Fruit fly (Drosophila melanogaster) whole organism, embryonic: ENCODE results near the gene MED15.
A peak's percentile ranks its signal among the peaks of the same experiment; 100 is the strongest.

Source experiments
- Aef1 ChIP-seq: fragments of 200-800 bp; sonication (Bioruptor generic); IDR thresholded peaks from 3 replicates; pipeline ENCODE4 v1.3.6; 2022; ENCODE audit warnings: missing biosample characterization, missing genetic modification characterization
- Antp ChIP-seq: fragments of 200-800 bp; sonication (Bioruptor generic); optimal IDR thresholded peaks from 3 replicates; lab custom pipeline; 2016; ENCODE audit warnings: missing biosample characterization, missing genetic modification characterization
- Awh ChIP-seq: fragments of 200-800 bp; sonication (Bioruptor generic); IDR thresholded peaks from 2 replicates; pipeline ENCODE4, ENCODE4 v1.3.6; 2022; ENCODE audit warnings: missing biosample characterization, missing genetic modification characterization
- CG11085 ChIP-seq: fragments of 200-800 bp; sonication (Bioruptor generic); IDR thresholded peaks from 2 replicates; pipeline ENCODE4 v1.3.6; 2022; ENCODE audit warnings: missing biosample characterization, missing genetic modification characterization
- CG12299 ChIP-seq: fragments of 200-800 bp; sonication (Bioruptor generic); optimal IDR thresholded peaks from 2 replicates; lab custom pipeline; 2018; ENCODE audit warnings: missing biosample characterization, mild to moderate bottlenecking, missing genetic modification characterization
- CG12769 ChIP-seq: fragments of 200-800 bp; sonication (Bioruptor generic); optimal IDR thresholded peaks from 2 replicates; lab custom pipeline; 2019; ENCODE audit warnings: missing biosample characterization, mild to moderate bottlenecking, missing genetic modification characterization, moderate library complexity
- CG15011 ChIP-seq: fragments of 200-800 bp; sonication (Bioruptor generic); optimal IDR thresholded peaks from 3 replicates; lab custom pipeline; 2018; ENCODE audit warnings: missing biosample characterization, mild to moderate bottlenecking, missing genetic modification characterization
- CG15514 ChIP-seq: fragments of 200-800 bp; sonication (Bioruptor generic); optimal IDR thresholded peaks from 3 replicates; lab custom pipeline; 2017; ENCODE audit warnings: missing biosample characterization, missing genetic modification characterization, mild to moderate bottlenecking, moderate library complexity, missing genetic modification reagents
- CG17361 ChIP-seq: fragments of 200-800 bp; sonication (Bioruptor generic); IDR thresholded peaks from 3 replicates; pipeline ENCODE4 v1.3.6; 2022; ENCODE audit warnings: missing biosample characterization, missing genetic modification characterization
- CG18599 ChIP-seq: fragments of 200-800 bp; sonication (Bioruptor generic); optimal IDR thresholded peaks from 3 replicates; lab custom pipeline; 2017; ENCODE audit warnings: missing biosample characterization, missing genetic modification characterization, mild to moderate bottlenecking, moderate library complexity, missing genetic modification reagents
- CG2116 ChIP-seq: fragments of 200-800 bp; sonication (Bioruptor generic); optimal IDR thresholded peaks from 3 replicates; lab custom pipeline; 2018; ENCODE audit warnings: missing biosample characterization, mild to moderate bottlenecking, missing genetic modification characterization
- CG2875 ChIP-seq: fragments of 200-800 bp; sonication (Bioruptor generic); optimal IDR thresholded peaks from 2 replicates; lab custom pipeline; 2017; ENCODE audit warnings: missing biosample characterization, mild to moderate bottlenecking, missing genetic modification characterization, missing genetic modification reagents
- CG3726 ChIP-seq: fragments of 200-800 bp; sonication (Bioruptor generic); IDR thresholded peaks from 3 replicates; pipeline ENCODE4, ENCODE4 v1.3.6; 2022; ENCODE audit warnings: missing biosample characterization, missing genetic modification characterization
- CG3995 ChIP-seq: fragments of 200-800 bp; sonication (Bioruptor generic); optimal IDR thresholded peaks from 3 replicates; lab custom pipeline; 2016; ENCODE audit warnings: missing biosample characterization, missing genetic modification characterization
- CG4730 ChIP-seq: fragments of 200-800 bp; sonication (Bioruptor generic); IDR thresholded peaks from 2 replicates; pipeline ENCODE4 v1.3.6; 2022; ENCODE audit warnings: missing biosample characterization, missing genetic modification characterization
- CG4854 ChIP-seq: fragments of 200-800 bp; sonication (Bioruptor generic); optimal IDR thresholded peaks from 2 replicates; lab custom pipeline; 2016; ENCODE audit warnings: missing biosample characterization, missing genetic modification characterization, inconsistent platforms
- CG5180 ChIP-seq: fragments of 200-800 bp; sonication (Bioruptor generic); optimal IDR thresholded peaks from 3 replicates; lab custom pipeline; 2017; ENCODE audit warnings: missing biosample characterization, missing genetic modification characterization, mild to moderate bottlenecking, moderate library complexity, missing genetic modification reagents
- CG6272 ChIP-seq: fragments of 200-800 bp; sonication (Bioruptor generic); IDR thresholded peaks from 2 replicates; pipeline ENCODE4 v1.3.6; 2022; ENCODE audit warnings: missing biosample characterization, missing genetic modification characterization
- CG6683 ChIP-seq: fragments of 200-800 bp; sonication (Bioruptor generic); optimal IDR thresholded peaks from 2 replicates; lab custom pipeline; 2017; ENCODE audit warnings: missing biosample characterization, mild to moderate bottlenecking, missing genetic modification characterization, missing genetic modification reagents
- CG7372 ChIP-seq: fragments of 200-800 bp; sonication (Bioruptor generic); IDR thresholded peaks from 2 replicates; pipeline ENCODE4 v1.3.6; 2022; ENCODE audit warnings: missing biosample characterization, missing genetic modification characterization
- Deaf1 ChIP-seq: fragments of 200-800 bp; optimal IDR thresholded peaks from 3 replicates; lab custom pipeline; 2019; ENCODE audit warnings: missing biosample characterization, mild to moderate bottlenecking, missing genetic modification characterization, moderate library complexity
- Dll ChIP-seq: fragments of 200-800 bp; sonication (Bioruptor generic); IDR thresholded peaks from 4 replicates; pipeline ENCODE4 v1.3.6; 2022; ENCODE audit warnings: missing biosample characterization, missing genetic modification characterization; ENCODE audit not compliant: partially characterized antibody
- Doc3 ChIP-seq: fragments of 200-800 bp; sonication (Bioruptor generic); IDR thresholded peaks from 3 replicates; pipeline ENCODE4 v1.3.6; 2022; ENCODE audit warnings: missing biosample characterization, missing genetic modification characterization; ENCODE audit not compliant: partially characterized antibody
- E2f1 ChIP-seq: fragments of 200-800 bp; sonication (Bioruptor generic); IDR thresholded peaks from 2 replicates; pipeline ENCODE4 v1.3.6; 2022; ENCODE audit warnings: missing biosample characterization, missing genetic modification characterization
- HLH3B ChIP-seq: fragments of 200-800 bp; sonication (Bioruptor generic); IDR thresholded peaks from 2 replicates; pipeline ENCODE4 v1.3.6; 2022; ENCODE audit warnings: missing biosample characterization, missing genetic modification characterization
- Hmr ChIP-seq: fragments of 200-800 bp; sonication (Bioruptor generic); optimal IDR thresholded peaks from 3 replicates; lab custom pipeline; 2017; ENCODE audit warnings: mild to moderate bottlenecking, missing biosample characterization, missing genetic modification reagents, missing genetic modification characterization
- Hr51 ChIP-seq, 2 experiments: fragments of 200-800 bp; sonication (Bioruptor generic); optimal IDR thresholded peaks; 2 replicates in 1 of 2; 3 replicates in 1 of 2; lab custom pipeline; 2016 to 2018; ENCODE audit warnings: missing biosample characterization in 2 of 2, missing genetic modification characterization in 2 of 2, mild to moderate bottlenecking in 1 of 2, moderate library complexity in 1 of 2
- Kr ChIP-seq: fragments of 200-800 bp; sonication (Bioruptor generic); optimal IDR thresholded peaks from 2 replicates; lab custom pipeline; 2017; ENCODE audit warnings: missing biosample characterization, mild to moderate bottlenecking, missing genetic modification characterization
- MBD-R2 ChIP-seq: fragments of 200-800 bp; sonication (Bioruptor generic); IDR thresholded peaks from 2 replicates; pipeline ENCODE4 v1.3.6; 2022; ENCODE audit warnings: missing biosample characterization, missing genetic modification characterization
- Mad ChIP-seq: fragments of 200-800 bp; sonication (Bioruptor generic); optimal IDR thresholded peaks from 2 replicates; lab custom pipeline; 2016; ENCODE audit warnings: missing biosample characterization, missing genetic modification characterization
- Oli ChIP-seq: fragments of 200-800 bp; sonication (Bioruptor generic); optimal IDR thresholded peaks from 2 replicates; lab custom pipeline; 2018; ENCODE audit warnings: missing biosample characterization, mild to moderate bottlenecking, missing genetic modification characterization, moderate library complexity
- Sry-β ChIP-seq: fragments of 200-800 bp; sonication (Bioruptor generic); optimal IDR thresholded peaks from 2 replicates; lab custom pipeline; 2018; ENCODE audit warnings: missing biosample characterization, mild to moderate bottlenecking, missing genetic modification characterization, moderate library complexity
- Xrp1 ChIP-seq: fragments of 200-800 bp; sonication (Bioruptor generic); IDR thresholded peaks from 2 replicates; pipeline ENCODE4 v1.3.6; 2022; ENCODE audit warnings: missing biosample characterization, missing genetic modification characterization
- amos ChIP-seq: fragments of 200-800 bp; sonication (Bioruptor generic); IDR thresholded peaks from 2 replicates; pipeline ENCODE4 v1.3.6; 2022; ENCODE audit warnings: missing biosample characterization, missing genetic modification characterization; ENCODE audit not compliant: partially characterized antibody
- chif ChIP-seq, 2 experiments: fragments of 200-800 bp; sonication (Bioruptor generic); optimal IDR thresholded peaks; 3 replicates each; lab custom pipeline; 2016; ENCODE audit warnings: missing biosample characterization in 2 of 2, missing genetic modification characterization in 2 of 2
- chm ChIP-seq: fragments of 200-800 bp; sonication (Bioruptor generic); IDR thresholded peaks from 2 replicates; pipeline ENCODE4 v1.3.6; 2022; ENCODE audit warnings: missing biosample characterization, missing genetic modification characterization
- crol ChIP-seq: fragments of 200-800 bp; sonication (Bioruptor generic); IDR thresholded peaks from 2 replicates; pipeline ENCODE4 v1.3.6; 2022; ENCODE audit warnings: missing biosample characterization, missing genetic modification characterization
- fu2 ChIP-seq: fragments of 200-800 bp; sonication (Bioruptor generic); optimal IDR thresholded peaks from 2 replicates; lab custom pipeline; 2016; ENCODE audit warnings: missing biosample characterization, missing genetic modification characterization
- grau ChIP-seq: fragments of 200-800 bp; optimal IDR thresholded peaks from 3 replicates; lab custom pipeline; 2019; ENCODE audit warnings: missing biosample characterization, mild to moderate bottlenecking, missing genetic modification characterization, moderate library complexity
- ind ChIP-seq: fragments of 200-800 bp; sonication (Bioruptor generic); optimal IDR thresholded peaks from 3 replicates; lab custom pipeline; 2016; ENCODE audit warnings: missing biosample characterization, missing genetic modification characterization
- lmd ChIP-seq: fragments of 200-800 bp; sonication (Bioruptor generic); IDR thresholded peaks from 2 replicates; pipeline ENCODE4 v1.3.6; 2022; ENCODE audit warnings: missing biosample characterization, missing genetic modification characterization
- mld ChIP-seq: fragments of 200-800 bp; sonication (Bioruptor generic); IDR thresholded peaks from 3 replicates; pipeline ENCODE4 v1.3.6; 2022; ENCODE audit warnings: missing biosample characterization, missing genetic modification characterization; ENCODE audit not compliant: partially characterized antibody
- oc ChIP-seq: fragments of 200-800 bp; sonication (Bioruptor generic); optimal IDR thresholded peaks from 2 replicates; lab custom pipeline; 2018; ENCODE audit warnings: missing biosample characterization, mild to moderate bottlenecking, missing genetic modification characterization, moderate library complexity
- peb ChIP-seq: fragments of 200-800 bp; sonication (Bioruptor generic); IDR thresholded peaks from 2 replicates; pipeline ENCODE4 v1.3.6; 2022; ENCODE audit warnings: missing biosample characterization, missing genetic modification characterization
- prd ChIP-seq, 3 experiments: fragments of >200 bp in 2 of 3; fragments of 200-800 bp in 1 of 3; sonication (Bioruptor generic) in 1 of 3; optimal IDR thresholded peaks in 2 of 3; IDR thresholded peaks in 1 of 3; 2 replicates in 2 of 3; 3 replicates in 1 of 3; pipeline versions ENCODE4 v1.3.6 to Lab custom; 2017 to 2022; ENCODE audit warnings: missing biosample characterization in 1 of 3, missing genetic modification characterization in 1 of 3
- pros ChIP-seq: fragments of 200-800 bp; sonication (Bioruptor generic); optimal IDR thresholded peaks from 3 replicates; lab custom pipeline; 2019; ENCODE audit warnings: missing biosample characterization, mild to moderate bottlenecking, missing genetic modification characterization, moderate library complexity
- sens ChIP-seq: fragments of 200-800 bp; sonication (Bioruptor generic); peaks from one replicate; lab custom pipeline; 2016; ENCODE audit warnings: missing biosample characterization, missing genetic modification characterization
- sob ChIP-seq: fragments of 200-800 bp; sonication (Bioruptor generic); IDR thresholded peaks from 2 replicates; pipeline ENCODE4 v1.3.6; 2022; ENCODE audit warnings: missing biosample characterization, missing genetic modification characterization
- stc ChIP-seq: fragments of 200-800 bp; sonication (Bioruptor generic); IDR thresholded peaks from 2 replicates; pipeline ENCODE4 v1.3.6; 2022; ENCODE audit warnings: missing biosample characterization, missing genetic modification characterization

The MED15 gene

DNA sequence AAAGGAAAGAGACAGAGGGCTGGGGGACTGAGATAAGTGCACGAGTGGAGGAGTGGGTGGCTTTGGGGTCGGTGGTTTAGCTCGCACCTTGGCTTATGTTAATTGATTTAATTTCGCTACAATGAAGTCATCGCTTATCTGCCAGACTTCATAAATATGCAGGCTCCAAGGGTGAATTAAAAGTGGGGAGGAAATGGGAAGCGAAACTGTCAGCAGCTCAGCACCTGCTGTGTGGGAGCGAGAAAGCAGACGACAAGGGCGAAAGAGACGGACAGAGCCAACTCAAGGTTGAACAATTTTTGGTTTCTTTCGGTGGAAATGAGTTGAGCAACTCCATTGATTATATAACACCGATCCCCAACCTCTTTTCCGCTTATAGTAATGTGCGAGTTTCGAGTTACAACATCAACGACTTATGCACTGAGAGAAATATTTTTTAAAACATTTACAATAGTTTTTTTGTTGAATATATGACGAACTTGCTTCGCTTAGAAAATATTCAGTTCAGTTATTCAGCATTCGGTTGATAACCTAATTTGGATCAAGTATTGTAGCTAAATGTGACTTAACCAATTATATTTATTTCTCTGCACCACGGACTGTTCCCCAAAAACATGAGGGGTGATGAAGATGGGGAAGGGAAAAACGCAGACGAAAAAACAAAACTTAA is 47.7 kb downstream of the MED15 start (continued):
- TF ChIP-seq peb (GFP tag; lab: Robert Waterston, UW) (peak; percentile 68), pros (GFP tag; lab: Kevin White, UChicago) (no peak), E2f1 (peak; percentile 81), CG5180 (GFP tag; lab: Kevin White, UChicago) (peak; percentile 52), CG7372 (GFP tag; lab: Robert Waterston, UW) (peak; percentile 73), MBD-R2 (no peak), Oli (tag; lab: Kevin White, UChicago) (peak; percentile 93), CG6683 (GFP tag; lab: Kevin White, UChicago) (peak; percentile 25), CG15514 (peak; percentile 41), CG6272 (GFP tag; lab: Robert Waterston, UW) (peak; percentile 61; the same call in 1 of the 2 replicates), prd (optimal IDR thresholded peaks at IDR 0.05; lab: Kevin White, UChicago) (no peak), prd (GFP tag; IDR thresholded peaks at IDR 0.05; lab: Robert Waterston, UW) (peak; percentile 87), Antp (peak; percentile 83), CG3995 (no peak), chif (GFP tag; optimal IDR thresholded peaks at IDR 0.05; lab: Kevin White, UChicago) (peak; percentile 86 to 92), Mad (peak; percentile 85), ind (GFP tag; lab: Kevin White, UChicago) (peak; percentile 57), oc (peak; percentile 89), CG17361 (GFP tag; lab: Robert Waterston, UW) (peak; percentile 78), CG2116 (peak; percentile 61), HLH3B (peak; percentile 92), CG3726 (GFP tag; lab: Robert Waterston, UW) (peak; percentile 78), Kr (peak; percentile 80), amos (GFP tag; lab: Robert Waterston, UW) (no peak), CG11085 (GFP tag; lab: Robert Waterston, UW) (peak; percentile 52; the same call in 1 of the 2 replicates), sob (GFP tag; lab: Robert Waterston, UW) (peak; percentile 83), Deaf1 (peak; percentile 66), CG2875 (GFP tag; lab: Kevin White, UChicago) (peak; percentile 87), Hmr (GFP tag; lab: Kevin White, UChicago) (peak; percentile 54), CG12299 (tag; lab: Kevin White, UChicago) (peak; percentile 74), fu2 (GFP tag; lab: Kevin White, UChicago) (peak; percentile 27), CG15011 (GFP tag; lab: Kevin White, UChicago) (no peak), Hr51 (GFP tag; optimal IDR thresholded peaks at IDR 0.05; lab: Kevin White, UChicago) (peak; percentile 73 to 95), Doc3 (no peak), crol (GFP tag; lab: Robert Waterston, UW) (peak; percentile 5; the same call in 1 of the 2 replicates), CG18599 (GFP tag; lab: Kevin White, UChicago) (peak; percentile 77), grau (tag; lab: Kevin White, UChicago) (peak; percentile 88), sens (GFP tag; lab: Kevin White, UChicago) (peak; percentile 99), Sry-β (no peak), stc (GFP tag; lab: Robert Waterston, UW) (peak; percentile 90), mld (GFP tag; lab: Robert Waterston, UW) (no peak), Awh (GFP tag; lab: Robert Waterston, UW) (peak; percentile 81), lmd (peak; percentile 79), chm (peak; percentile 93), Aef1 (GFP tag; lab: Robert Waterston, UW) (peak; percentile 78), CG4854 (GFP tag; lab: Kevin White, UChicago) (peak; percentile 79), Dll (GFP tag; lab: Robert Waterston, UW) (no peak), Xrp1 (peak; percentile 93), CG12769 (tag; lab: Kevin White, UChicago) (peak; percentile 84), CG4730 (GFP tag; lab: Robert Waterston, UW) (peak; percentile 77)
